Worm (Caenorhabditis elegans) whole organism, young adult: ENCODE measurements around the gene C50D2.6.

ENCODE experiments used
- B0261.1 ChIP-seq: sonication (generic microtip); optimal IDR thresholded peaks from 2 replicates; lab custom pipeline; 2016; ENCODE audit warnings: mild to moderate bottlenecking, missing genetic modification characterization, moderate library complexity, missing compliant biosample characterization
- B0336.3 ChIP-seq: fragments of 200-800 bp; sonication (Bioruptor generic); IDR thresholded peaks from 2 replicates; pipeline ENCODE4 v1.3.6; 2022; ENCODE audit warnings: missing genetic modification characterization, missing compliant biosample characterization
- C06A6.2 ChIP-seq: fragments of 200-800 bp; sonication (Bioruptor generic); conservative IDR thresholded peaks from 2 replicates; pipeline ENCODE4 v1.3.6; 2022; ENCODE audit warnings: missing genetic modification characterization, missing compliant biosample characterization
- C17E4.6 ChIP-seq: fragments of 200-800 bp; sonication (Bioruptor generic); IDR thresholded peaks from 2 replicates; pipeline ENCODE4 v1.3.6; 2022; ENCODE audit warnings: missing genetic modification reagents, missing genetic modification characterization, missing compliant biosample characterization
- F10E7.11 ChIP-seq: sonication (generic microtip); optimal IDR thresholded peaks from 2 replicates; lab custom pipeline; 2017; ENCODE audit warnings: mild to moderate bottlenecking, missing genetic modification characterization, moderate library complexity, missing compliant biosample characterization
- F23B12.7 ChIP-seq: sonication (generic microtip); optimal IDR thresholded peaks from 2 replicates; lab custom pipeline; 2017; ENCODE audit warnings: missing genetic modification characterization, mild to moderate bottlenecking, missing compliant biosample characterization, antibody characterized with exemption, moderate library complexity; ENCODE audit not compliant: insufficient read depth
- F33H1.4 ChIP-seq: fragments of 200-800 bp; sonication (Bioruptor generic); IDR thresholded peaks from 2 replicates; pipeline ENCODE4 v1.3.6; 2022; ENCODE audit warnings: missing genetic modification reagents, missing genetic modification characterization, missing compliant biosample characterization
- F37B4.10 ChIP-seq: fragments of 200-800 bp; sonication (Bioruptor generic); IDR thresholded peaks from 2 replicates; pipeline ENCODE4 v1.3.6; 2022; ENCODE audit warnings: missing genetic modification characterization, missing compliant biosample characterization
- F52B5.7 ChIP-seq: sonication (generic microtip); optimal IDR thresholded peaks from 2 replicates; lab custom pipeline; 2016; ENCODE audit warnings: mild to moderate bottlenecking, missing genetic modification characterization, missing compliant biosample characterization
- K11D2.4 ChIP-seq: fragments of 200-800 bp; sonication (Bioruptor generic); IDR thresholded peaks from 2 replicates; pipeline ENCODE4 v1.3.6; 2022; ENCODE audit warnings: missing genetic modification reagents, missing genetic modification characterization, missing compliant biosample characterization
- Y53F4B.3 ChIP-seq: fragments of 200-800 bp; sonication (Bioruptor generic); IDR thresholded peaks from 2 replicates; pipeline ENCODE4 v1.3.6; 2022; ENCODE audit warnings: missing genetic modification reagents, missing genetic modification characterization, missing compliant biosample characterization
- Y53G8AR.9 ChIP-seq: fragments of 200-800 bp; sonication (Bioruptor generic); conservative IDR thresholded peaks from 2 replicates; pipeline ENCODE4 v1.3.6; 2022; ENCODE audit warnings: missing genetic modification reagents, missing genetic modification characterization, missing compliant biosample characterization
- aptf-2 ChIP-seq: fragments of 200-800 bp; sonication (Bioruptor generic); conservative IDR thresholded peaks from 2 replicates; pipeline ENCODE4 v1.3.6; 2022; ENCODE audit warnings: missing genetic modification reagents, missing genetic modification characterization, missing compliant biosample characterization
- aptf-3 ChIP-seq: fragments of 200-800 bp; sonication (Bioruptor generic); IDR thresholded peaks from 2 replicates; pipeline ENCODE4 v1.3.6; 2022; ENCODE audit warnings: missing genetic modification characterization, missing compliant biosample characterization
- athp-1 ChIP-seq: sonication (generic microtip); optimal IDR thresholded peaks from 2 replicates; lab custom pipeline; 2017; ENCODE audit warnings: mild to moderate bottlenecking, missing genetic modification characterization, missing compliant biosample characterization
- attf-3 ChIP-seq: fragments of 200-800 bp; sonication (Bioruptor generic); conservative IDR thresholded peaks from 2 replicates; pipeline ENCODE4 v1.3.6; 2022; ENCODE audit warnings: missing genetic modification reagents, missing genetic modification characterization, missing compliant biosample characterization
- bed-1 ChIP-seq: fragments of 200-800 bp; sonication (Bioruptor generic); IDR thresholded peaks from 2 replicates; pipeline ENCODE4 v1.3.6; 2022; ENCODE audit warnings: missing genetic modification reagents, missing genetic modification characterization, missing compliant biosample characterization
- bed-2 ChIP-seq: fragments of 200-800 bp; sonication (Bioruptor generic); IDR thresholded peaks from 2 replicates; pipeline ENCODE4 v1.3.6; 2022; ENCODE audit warnings: missing genetic modification reagents, missing genetic modification characterization, missing compliant biosample characterization
- ceh-79 ChIP-seq: sonication (generic microtip); optimal IDR thresholded peaks from 2 replicates; lab custom pipeline; 2017; ENCODE audit warnings: mild to moderate bottlenecking, missing genetic modification characterization, missing compliant biosample characterization
- ceh-91 ChIP-seq: fragments of 200-800 bp; sonication (Bioruptor generic); IDR thresholded peaks from 2 replicates; pipeline ENCODE4 v1.3.6; 2022; ENCODE audit warnings: missing genetic modification reagents, missing genetic modification characterization, missing compliant biosample characterization
- dox-1 ChIP-seq: fragments of 200-800 bp; sonication (Bioruptor generic); IDR thresholded peaks from 2 replicates; pipeline ENCODE4 v1.3.6; 2022; ENCODE audit warnings: missing genetic modification reagents, missing genetic modification characterization, missing compliant biosample characterization
- efl-1 ChIP-seq: fragments of 150-350 bp; optimal IDR thresholded peaks from 2 replicates; lab custom pipeline; 2014; ENCODE audit warnings: missing biosample characterization, missing genetic modification reagents, missing genetic modification characterization
- egl-44 ChIP-seq: fragments of 200-800 bp; sonication (Bioruptor generic); IDR thresholded peaks from 2 replicates; pipeline ENCODE4 v1.3.6; 2022; ENCODE audit warnings: missing genetic modification reagents, missing genetic modification characterization, missing compliant biosample characterization
- egrh-3 ChIP-seq: fragments of 200-800 bp; sonication (Bioruptor generic); IDR thresholded peaks from 2 replicates; pipeline ENCODE4 v1.3.6; 2022; ENCODE audit warnings: missing genetic modification reagents, missing genetic modification characterization, missing compliant biosample characterization
- ets-4 ChIP-seq: fragments of 200-800 bp; sonication (Bioruptor generic); optimal IDR thresholded peaks from 2 replicates; lab custom pipeline; 2018; ENCODE audit warnings: mild to moderate bottlenecking, missing genetic modification characterization, missing compliant biosample characterization
- fkh-3 ChIP-seq: sonication (generic microtip); optimal IDR thresholded peaks from 2 replicates; lab custom pipeline; 2016; ENCODE audit warnings: mild to moderate bottlenecking, missing genetic modification characterization, missing compliant biosample characterization
- gei-17 ChIP-seq: fragments of 200-800 bp; sonication (Bioruptor generic); optimal IDR thresholded peaks from 2 replicates; lab custom pipeline; 2018; ENCODE audit warnings: mild to moderate bottlenecking, missing genetic modification characterization, missing compliant biosample characterization
- hlh-12 ChIP-seq: sonication (generic microtip); optimal IDR thresholded peaks from 2 replicates; lab custom pipeline; 2016; ENCODE audit warnings: missing genetic modification characterization, missing compliant biosample characterization
- hlh-26 ChIP-seq: fragments of 200-800 bp; sonication (Bioruptor generic); conservative IDR thresholded peaks from 2 replicates; pipeline ENCODE4 v1.3.6; 2022; ENCODE audit warnings: missing genetic modification reagents, missing genetic modification characterization, missing compliant biosample characterization
- hrde-1 ChIP-seq: sonication (generic microtip); optimal IDR thresholded peaks from 2 replicates; lab custom pipeline; 2016; ENCODE audit warnings: missing genetic modification characterization, mild to moderate bottlenecking, missing compliant biosample characterization, moderate library complexity, missing genotype, missing genetic modification reagents, borderline replicate concordance
- lin-40 ChIP-seq: sonication (generic microtip); optimal IDR thresholded peaks from 2 replicates; lab custom pipeline; 2016; ENCODE audit warnings: missing genetic modification characterization, mild to moderate bottlenecking, missing compliant biosample characterization, missing genotype, missing genetic modification reagents
- lin-54 ChIP-seq: fragments of 200-800 bp; sonication (Bioruptor generic); optimal IDR thresholded peaks from 2 replicates; lab custom pipeline; 2018; ENCODE audit warnings: mild to moderate bottlenecking, missing genetic modification characterization, missing compliant biosample characterization
- nfya-1 ChIP-seq: sonication (generic microtip); optimal IDR thresholded peaks from 2 replicates; lab custom pipeline; 2017; ENCODE audit warnings: antibody characterized with exemption, missing compliant biosample characterization, missing genetic modification characterization, borderline replicate concordance; ENCODE audit not compliant: insufficient read depth
- nhr-120 ChIP-seq: fragments of 200-800 bp; sonication (Bioruptor generic); IDR thresholded peaks from 2 replicates; pipeline ENCODE4 v1.3.6; 2022; ENCODE audit warnings: missing genetic modification characterization, missing compliant biosample characterization
- nhr-80 ChIP-seq: sonication (generic microtip); optimal IDR thresholded peaks from 2 replicates; lab custom pipeline; 2016; ENCODE audit warnings: missing genetic modification characterization, missing compliant biosample characterization
- snpc-3.4 ChIP-seq: sonication (generic microtip); optimal IDR thresholded peaks from 2 replicates; lab custom pipeline; 2017; ENCODE audit warnings: missing genetic modification characterization, mild to moderate bottlenecking, missing compliant biosample characterization, antibody characterized with exemption, moderate library complexity, missing genotype, missing genetic modification reagents
- sptf-2 ChIP-seq: fragments of 200-800 bp; sonication (Bioruptor generic); optimal IDR thresholded peaks from 2 replicates; lab custom pipeline; 2018; ENCODE audit warnings: mild to moderate bottlenecking, missing genetic modification characterization, missing compliant biosample characterization
- tlf-1 ChIP-seq: fragments of 200-800 bp; sonication (Bioruptor generic); optimal IDR thresholded peaks from 2 replicates; lab custom pipeline; 2018; ENCODE audit warnings: mild to moderate bottlenecking, missing genetic modification characterization, missing compliant biosample characterization
- ztf-25 ChIP-seq: fragments of 200-800 bp; sonication (Bioruptor generic); IDR thresholded peaks from 2 replicates; pipeline ENCODE4 v1.3.6; 2022; ENCODE audit warnings: missing genetic modification reagents, missing genetic modification characterization, missing compliant biosample characterization
- ztf-28 ChIP-seq: fragments of 200-800 bp; sonication (Bioruptor generic); IDR thresholded peaks from 2 replicates; pipeline ENCODE4 v1.3.6; 2022; ENCODE audit warnings: missing genetic modification reagents, missing genetic modification characterization, missing compliant biosample characterization

C50D2.6 gene

DNA sequence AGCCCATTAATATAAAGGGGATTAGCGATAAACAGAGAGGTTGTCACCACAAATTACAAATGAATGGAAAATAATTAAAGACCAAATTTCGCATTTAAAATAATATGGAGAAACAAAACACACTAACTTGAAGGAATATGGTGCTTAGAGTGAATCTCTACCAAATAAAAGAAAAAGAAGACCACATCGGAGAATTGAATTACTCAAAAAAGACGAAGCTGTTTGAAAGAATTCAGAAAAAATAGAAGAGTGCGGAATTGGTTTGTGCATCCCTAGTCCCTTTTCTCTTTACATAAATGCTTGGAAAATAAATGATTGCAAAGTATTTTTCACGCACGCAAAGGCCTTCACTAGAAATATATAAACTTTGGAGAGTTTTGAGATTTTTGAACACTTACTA is 10.3 kb upstream of the C50D2.6 start:
- TF ChIP-seq nhr-120 (no peak), Y53F4B.3 (GFP tag; lab: Robert Waterston, UW) (no peak), ztf-28 (GFP tag; lab: Robert Waterston, UW) (no peak), hlh-26 (GFP tag; lab: Robert Waterston, UW) (no peak), F37B4.10 (GFP tag; lab: Robert Waterston, UW) (no peak), B0261.1 (no peak), ceh-79 (no peak), F23B12.7 (tag; lab: Kevin White, UChicago) (no peak), aptf-2 (GFP tag; lab: Robert Waterston, UW) (no peak)
- TF ChIP-seq, all 124 proteins: peak for 0

DNA sequence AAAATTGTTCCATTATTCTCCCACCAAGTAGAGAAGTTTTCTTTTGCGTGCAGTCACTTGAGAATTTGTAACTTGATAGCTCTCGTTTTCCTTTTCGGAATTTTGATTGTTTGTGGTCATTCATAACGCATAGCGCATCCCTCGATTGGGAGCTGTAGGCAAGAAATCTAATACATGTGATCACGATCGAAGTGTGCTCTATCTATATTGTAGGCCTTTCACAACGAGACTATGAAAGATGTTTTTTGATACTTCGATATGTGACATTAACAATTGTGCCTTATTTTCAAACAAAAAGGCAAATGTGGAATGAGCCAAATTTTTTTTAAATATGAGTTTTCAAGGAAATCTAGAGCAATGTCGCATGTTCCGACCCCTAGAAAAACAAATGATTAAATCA is 8.4 kb upstream of the C50D2.6 start:
- no peak for TF ChIP-seq K11D2.4 (GFP tag; lab: Robert Waterston, UW)
- TF ChIP-seq C17E4.6 (GFP tag; lab: Robert Waterston, UW) = no peak
- no peak for TF ChIP-seq snpc-3.4
- no peak for TF ChIP-seq tlf-1 (GFP tag; lab: Kevin White, UChicago)
- no peak for TF ChIP-seq B0336.3 (GFP tag; lab: Robert Waterston, UW)
- TF ChIP-seq F52B5.7 (tag; lab: Kevin White, UChicago) = no peak
- no peak for TF ChIP-seq ceh-79
- no peak for TF ChIP-seq efl-1 (GFP tag; lab: Kevin White, UChicago)

DNA sequence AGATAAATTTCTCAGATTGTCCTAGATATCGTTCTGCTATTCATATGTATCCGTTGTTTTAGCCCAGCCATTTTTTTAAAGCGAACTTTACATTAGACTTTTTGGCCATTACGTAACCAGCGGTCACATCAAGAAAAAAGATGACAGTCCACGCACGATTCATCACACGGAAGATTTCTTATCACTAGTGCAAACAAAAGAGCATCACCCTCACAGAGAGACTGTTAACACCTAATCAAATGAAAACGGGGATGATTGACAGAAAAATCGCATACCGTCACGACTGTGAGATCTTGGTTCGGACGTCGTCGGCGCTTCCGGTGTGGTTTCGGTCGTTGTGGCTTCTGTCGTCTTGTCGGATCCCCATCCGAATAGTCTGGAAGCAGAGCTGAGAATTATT is 7.6 kb upstream of the C50D2.6 start:
- no peak for TF ChIP-seq nfya-1 (tag; lab: Kevin White, UChicago)
- no peak for TF ChIP-seq fkh-3 (tag; lab: Kevin White, UChicago)
- TF ChIP-seq F10E7.11 (tag; lab: Kevin White, UChicago) = no peak
- 0 out of 2 replicates have a peak, but pooled peaks have one; percentile 22 for TF ChIP-seq dox-1
- peak; percentile 82 for TF ChIP-seq nhr-80 (tag; lab: Kevin White, UChicago)
- TF ChIP-seq hlh-12 = no peak
- TF ChIP-seq lin-54 (GFP tag; lab: Kevin White, UChicago) = no peak
- no peak for TF ChIP-seq bed-1 (GFP tag; lab: Robert Waterston, UW)
- no peak for TF ChIP-seq B0336.3 (GFP tag; lab: Robert Waterston, UW)
- TF ChIP-seq, all 124 proteins: peak for 2

DNA sequence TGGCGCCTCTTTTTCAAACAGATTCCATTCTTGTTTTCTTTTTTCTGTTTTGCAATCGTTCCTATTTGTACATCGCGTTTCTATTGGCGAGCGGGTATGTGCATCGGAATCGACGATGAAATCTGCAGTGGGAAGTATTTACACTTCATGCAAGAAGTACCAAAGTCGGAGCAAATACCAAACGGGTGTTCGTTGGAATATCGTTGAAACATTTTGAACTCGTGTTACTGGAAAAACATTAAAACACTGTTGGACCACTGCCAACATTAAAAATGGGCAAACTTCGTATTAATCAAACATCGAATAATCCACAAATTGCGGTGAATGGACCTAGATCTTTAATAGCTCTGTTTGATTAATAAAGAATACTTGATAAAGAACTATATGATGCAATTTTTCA is 5.1 kb upstream of the C50D2.6 start, which contains the start of gene C23H3.9:
Gene C23H3.9, minus strand, starts transcription at position 101 of the 400 bp plus-strand sequence.
- no peak for TF ChIP-seq lin-40
- TF ChIP-seq F52B5.7 (tag; lab: Kevin White, UChicago) = no peak
- no peak for TF ChIP-seq ceh-91 (GFP tag; lab: Robert Waterston, UW)

DNA sequence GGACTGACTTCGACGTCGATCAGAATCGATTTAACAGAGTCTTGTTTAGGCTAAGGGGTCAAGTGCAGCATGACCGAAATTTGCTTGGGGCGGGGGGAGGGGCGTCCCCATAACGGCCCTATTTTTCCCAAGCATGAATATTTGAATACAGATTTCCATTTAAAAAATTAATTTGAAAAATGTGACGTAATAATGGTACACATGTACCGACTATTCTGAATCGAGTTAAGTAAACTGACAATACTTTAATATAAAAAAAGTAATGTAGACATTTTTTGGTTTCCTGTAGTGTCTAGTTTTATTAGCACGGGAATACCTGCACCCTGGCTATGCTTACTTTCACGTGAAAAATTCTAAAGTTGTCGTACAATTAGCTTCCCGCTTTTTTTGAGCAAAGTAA is 2.6 kb downstream of the C50D2.6 start:
- TF ChIP-seq aptf-3 (GFP tag; lab: Robert Waterston, UW) (no peak), attf-3 (no peak), egrh-3 (GFP tag; lab: Robert Waterston, UW) (no peak), ceh-79 (no peak), hrde-1 (tag; lab: Kevin White, UChicago) (no peak), snpc-3.4 (no peak), ztf-25 (no peak), B0261.1 (no peak), F23B12.7 (tag; lab: Kevin White, UChicago) (no peak), athp-1 (no peak), egl-44 (no peak), F33H1.4 (GFP tag; lab: Robert Waterston, UW) (no peak), hlh-26 (GFP tag; lab: Robert Waterston, UW) (no peak), gei-17 (GFP tag; lab: Kevin White, UChicago) (no peak), ets-4 (GFP tag; lab: Kevin White, UChicago) (no peak), bed-2 (GFP tag; lab: Robert Waterston, UW) (no peak), C06A6.2 (GFP tag; lab: Robert Waterston, UW) (no peak), Y53G8AR.9 (GFP tag; lab: Robert Waterston, UW) (no peak), sptf-2 (GFP tag; lab: Kevin White, UChicago) (no peak)
